Worm (Caenorhabditis elegans) whole organism, L3 larva: ENCODE data around the gene dcaf-1.

Experiments
- R02D3.7 ChIP-seq: fragments of 150-350 bp; optimal IDR thresholded peaks from 2 replicates; lab custom pipeline; 2014; ENCODE audit warnings: missing biosample characterization, missing genetic modification characterization
- ZK546.5 ChIP-seq: sonication (generic microtip); optimal IDR thresholded peaks from 2 replicates; lab custom pipeline; 2017; ENCODE audit warnings: missing biosample characterization, missing genetic modification characterization
- aly-2 ChIP-seq: fragments of 150-350 bp; optimal IDR thresholded peaks from 2 replicates; lab custom pipeline; 2014; ENCODE audit warnings: missing biosample characterization, missing genetic modification characterization
- ama-1 ChIP-seq: fragments of 150-350 bp; optimal IDR thresholded peaks from 2 replicates; lab custom pipeline; 2018
- ceh-16 ChIP-seq: sonication (generic microtip); optimal IDR thresholded peaks from 2 replicates; lab custom pipeline; 2017; ENCODE audit warnings: missing biosample characterization, missing genetic modification characterization
- ceh-28 ChIP-seq: fragments of 150-350 bp; optimal IDR thresholded peaks from 2 replicates; lab custom pipeline; 2014; ENCODE audit warnings: missing biosample characterization, missing genetic modification reagents, missing genetic modification characterization
- ceh-82 ChIP-seq: fragments of 150-350 bp; optimal IDR thresholded peaks from 2 replicates; lab custom pipeline; 2014; ENCODE audit warnings: missing biosample characterization, missing genetic modification characterization
- ceh-9 ChIP-seq: sonication (generic microtip); optimal IDR thresholded peaks from 2 replicates; lab custom pipeline; 2018; ENCODE audit warnings: missing biosample characterization, missing genetic modification characterization
- daf-12 ChIP-seq: fragments of 150-350 bp; optimal IDR thresholded peaks from 2 replicates; lab custom pipeline; 2014; ENCODE audit warnings: missing biosample characterization, missing genetic modification reagents, missing genetic modification characterization
- egl-27 ChIP-seq: sonication (generic microtip); optimal IDR thresholded peaks from 4 replicates; lab custom pipeline; 2017; ENCODE audit warnings: missing biosample characterization, missing genetic modification reagents, missing genetic modification characterization
- egl-5 ChIP-seq: fragments of 150-350 bp; optimal IDR thresholded peaks from 2 replicates; lab custom pipeline; 2017; ENCODE audit warnings: missing biosample characterization, missing genetic modification reagents, missing genetic modification characterization, inconsistent platforms
- elt-1 ChIP-seq: fragments of 150-350 bp; optimal IDR thresholded peaks from 2 replicates; lab custom pipeline; 2014; ENCODE audit warnings: missing biosample characterization, missing genetic modification characterization
- elt-2 ChIP-seq: sonication (generic microtip); optimal IDR thresholded peaks from 2 replicates; lab custom pipeline; 2016; ENCODE audit warnings: missing genetic modification reagents, mild to moderate bottlenecking, missing genetic modification characterization, missing compliant biosample characterization
- elt-3 ChIP-seq, 3 experiments: fragments of 150-350 bp in 1 of 3; sonication (generic microtip) in 2 of 3; optimal IDR thresholded peaks; 2 replicates in 2 of 3; 4 replicates in 1 of 3; lab custom pipeline; 2014 to 2017; ENCODE audit warnings: missing biosample characterization in 3 of 3, missing genetic modification characterization in 3 of 3
- eor-1 ChIP-seq, 2 experiments: fragments of 150-350 bp; optimal IDR thresholded peaks; 2 replicates each; lab custom pipeline; 2014 to 2018; ENCODE audit warnings: missing biosample characterization in 2 of 2, missing genetic modification characterization in 2 of 2
- fkh-10 ChIP-seq: sonication (generic microtip); optimal IDR thresholded peaks from 2 replicates; lab custom pipeline; 2017; ENCODE audit warnings: missing biosample characterization, missing genetic modification reagents, missing genetic modification characterization
- fkh-2 ChIP-seq: fragments of 150-350 bp; optimal IDR thresholded peaks from 2 replicates; lab custom pipeline; 2014; ENCODE audit warnings: missing biosample characterization, missing genetic modification reagents, missing genetic modification characterization
- fos-1 ChIP-seq: fragments of 150-350 bp; optimal IDR thresholded peaks from 2 replicates; lab custom pipeline; 2014; ENCODE audit warnings: missing biosample characterization, missing genetic modification characterization
- hmg-11 ChIP-seq: sonication (generic microtip); optimal IDR thresholded peaks from 2 replicates; lab custom pipeline; 2016; ENCODE audit warnings: missing genetic modification characterization, missing compliant biosample characterization
- jun-1 ChIP-seq: fragments of 150-350 bp; optimal IDR thresholded peaks from 2 replicates; lab custom pipeline; 2014; ENCODE audit warnings: missing biosample characterization, missing genetic modification reagents, missing genetic modification characterization
- lin-15B ChIP-seq: fragments of 150-350 bp; optimal IDR thresholded peaks from 2 replicates; lab custom pipeline; 2014; ENCODE audit warnings: missing biosample characterization, missing genetic modification characterization
- lin-39 ChIP-seq: fragments of 150-350 bp; optimal IDR thresholded peaks from 2 replicates; lab custom pipeline; 2018; ENCODE audit warnings: missing biosample characterization, missing genetic modification reagents, missing genetic modification characterization
- lsy-12 ChIP-seq: sonication (generic microtip); optimal IDR thresholded peaks from 2 replicates; lab custom pipeline; 2016; ENCODE audit warnings: mild to moderate bottlenecking, missing genetic modification characterization, missing compliant biosample characterization
- mdl-1 ChIP-seq: fragments of 150-350 bp; optimal IDR thresholded peaks from 2 replicates; lab custom pipeline; 2014; ENCODE audit warnings: missing biosample characterization, missing genetic modification characterization
- mml-1 ChIP-seq: fragments of 150-350 bp; sonication (generic microtip); optimal IDR thresholded peaks from 3 replicates; lab custom pipeline; 2014; ENCODE audit warnings: missing biosample characterization, missing genetic modification characterization
- nfya-1 ChIP-seq: sonication (generic microtip); optimal IDR thresholded peaks from 2 replicates; lab custom pipeline; 2017; ENCODE audit warnings: missing genetic modification characterization, mild to moderate bottlenecking, missing compliant biosample characterization, antibody characterized with exemption, moderate library complexity; ENCODE audit not compliant: insufficient read depth
- nhr-11 ChIP-seq: fragments of 150-350 bp; optimal IDR thresholded peaks from 2 replicates; lab custom pipeline; 2014; ENCODE audit warnings: missing biosample characterization, missing genetic modification characterization
- nhr-12 ChIP-seq: fragments of 150-350 bp; optimal IDR thresholded peaks from 2 replicates; lab custom pipeline; 2014; ENCODE audit warnings: missing biosample characterization, missing genetic modification characterization
- nhr-23 ChIP-seq: fragments of 150-350 bp; optimal IDR thresholded peaks from 2 replicates; lab custom pipeline; 2014; ENCODE audit warnings: missing biosample characterization, missing genetic modification reagents, missing genetic modification characterization
- nhr-237 ChIP-seq: fragments of 150-350 bp; optimal IDR thresholded peaks from 2 replicates; lab custom pipeline; 2014; ENCODE audit warnings: missing biosample characterization, missing genetic modification characterization
- nhr-25 ChIP-seq: sonication (generic microtip); optimal IDR thresholded peaks from 2 replicates; lab custom pipeline; 2017; ENCODE audit warnings: missing biosample characterization, missing genetic modification characterization
- nhr-28 ChIP-seq: fragments of 150-350 bp; optimal IDR thresholded peaks from 2 replicates; lab custom pipeline; 2014; ENCODE audit warnings: missing biosample characterization, missing genetic modification characterization
- nhr-43 ChIP-seq: sonication (generic microtip); optimal IDR thresholded peaks from 2 replicates; lab custom pipeline; 2016; ENCODE audit warnings: mild to moderate bottlenecking, missing genetic modification characterization, missing compliant biosample characterization; ENCODE audit not compliant: poor library complexity, severe bottlenecking
- nhr-67 ChIP-seq: fragments of 150-350 bp; optimal IDR thresholded peaks from 2 replicates; lab custom pipeline; 2014; ENCODE audit warnings: missing biosample characterization, missing genetic modification characterization
- nhr-76 ChIP-seq: fragments of 150-350 bp; sonication (generic microtip); optimal IDR thresholded peaks from 5 replicates; lab custom pipeline; 2014; ENCODE audit warnings: missing biosample characterization, missing genetic modification characterization
- nhr-77 ChIP-seq: fragments of 150-350 bp; optimal IDR thresholded peaks from 2 replicates; lab custom pipeline; 2014; ENCODE audit warnings: missing biosample characterization, missing genetic modification characterization
- pha-4 ChIP-seq: fragments of 150-350 bp; optimal IDR thresholded peaks from 2 replicates; lab custom pipeline; 2014; ENCODE audit warnings: missing biosample characterization, missing genetic modification reagents, missing genetic modification characterization
- pqm-1 ChIP-seq: fragments of 150-350 bp; optimal IDR thresholded peaks from 2 replicates; lab custom pipeline; 2017; ENCODE audit warnings: missing biosample characterization, missing genetic modification characterization, inconsistent platforms
- sea-2 ChIP-seq: fragments of 150-350 bp; sonication (generic microtip); optimal IDR thresholded peaks from 4 replicates; lab custom pipeline; 2014; ENCODE audit warnings: missing biosample characterization, missing genetic modification reagents, missing genetic modification characterization
- skn-1 ChIP-seq: fragments of 150-350 bp; optimal IDR thresholded peaks from 2 replicates; lab custom pipeline; 2014; ENCODE audit warnings: missing biosample characterization, missing genetic modification characterization
- snpc-4 ChIP-seq: fragments of 150-350 bp; optimal IDR thresholded peaks from 2 replicates; lab custom pipeline; 2014; ENCODE audit warnings: missing biosample characterization, missing genetic modification characterization
- tbx-2 ChIP-seq: sonication (generic microtip); optimal IDR thresholded peaks from 2 replicates; lab custom pipeline; 2016; ENCODE audit warnings: mild to moderate bottlenecking, missing genetic modification characterization, missing compliant biosample characterization
- unc-39 ChIP-seq: sonication (generic microtip); optimal IDR thresholded peaks from 4 replicates; lab custom pipeline; 2017; ENCODE audit warnings: missing biosample characterization, missing genetic modification characterization
- unc-62 ChIP-seq: fragments of 150-350 bp; sonication (generic microtip); optimal IDR thresholded peaks from 4 replicates; lab custom pipeline; 2014; ENCODE audit warnings: missing biosample characterization, missing genetic modification reagents, missing genetic modification characterization
- zag-1 ChIP-seq: fragments of 150-350 bp; optimal IDR thresholded peaks from 2 replicates; lab custom pipeline; 2014; ENCODE audit warnings: missing biosample characterization, missing genetic modification characterization
- ztf-11 ChIP-seq: fragments of 150-350 bp; optimal IDR thresholded peaks from 2 replicates; lab custom pipeline; 2014; ENCODE audit warnings: missing biosample characterization, missing genetic modification characterization
- ztf-4 ChIP-seq: fragments of 150-350 bp; optimal IDR thresholded peaks from 2 replicates; lab custom pipeline; 2014; ENCODE audit warnings: missing biosample characterization, missing genetic modification characterization

Gene dcaf-1

DNA sequence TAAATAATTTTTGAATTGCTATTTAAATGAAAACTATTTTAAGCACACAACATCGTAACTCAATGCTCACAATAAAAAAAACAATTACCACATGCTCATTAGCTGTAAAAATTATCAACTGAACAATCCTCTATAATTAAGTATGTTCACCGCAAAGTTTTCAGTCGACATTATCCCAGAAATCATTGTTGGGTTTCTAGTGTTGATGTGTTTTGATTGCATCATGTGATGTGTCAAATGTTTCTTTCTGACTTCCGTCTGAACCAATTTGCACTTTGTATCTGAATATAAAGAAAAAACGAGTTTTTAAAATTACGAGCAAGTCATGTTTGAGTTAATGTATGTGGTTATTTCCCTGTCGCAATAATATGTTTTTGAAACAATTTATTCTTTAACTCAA is 11.3 kb upstream of the dcaf-1 start:
- TF ChIP-seq nhr-76 (tag; lab: Kevin White, UChicago) (no peak), elt-3 (tag; optimal IDR thresholded peaks at IDR 0.05; lab: Kevin White, UChicago) (no peak), hmg-11 (tag; lab: Kevin White, UChicago) (no peak), skn-1 (tag; lab: Kevin White, UChicago) (peak; percentile 15), lin-15B (no peak), R02D3.7 (tag; lab: Kevin White, UChicago) (no peak), eor-1 (tag; optimal IDR thresholded peaks at IDR 0.05; lab: Kevin White, UChicago) (no peak)

- TF ChIP-seq nhr-43 (tag; lab: Kevin White, UChicago) (no peak), lin-39 (no peak), nhr-12 (tag; lab: Kevin White, UChicago) (no peak), snpc-4 (tag; lab: Kevin White, UChicago) (peak; percentile 23), elt-3 (tag; optimal IDR thresholded peaks at IDR 0.05; lab: Kevin White, UChicago) (no peak), nhr-67 (tag; lab: Kevin White, UChicago) (no peak), fkh-2 (tag; lab: Kevin White, UChicago) (no peak), ceh-9 (tag; lab: Kevin White, UChicago) (no peak), egl-5 (tag; lab: Kevin White, UChicago) (no peak), nhr-11 (no peak), nhr-28 (tag; lab: Kevin White, UChicago) (no peak), mdl-1 (no peak), ama-1 (lab: Kevin White, UChicago) (no peak), ceh-82 (tag; lab: Kevin White, UChicago) (no peak), nfya-1 (no peak), aly-2 (tag; lab: Kevin White, UChicago) (no peak), ztf-4 (tag; lab: Kevin White, UChicago) (no peak), daf-12 (tag; lab: Kevin White, UChicago) (no peak), mml-1 (tag; lab: Kevin White, UChicago) (no peak), fos-1 (no peak), ceh-16 (no peak), fkh-10 (GFP tag; lab: Kevin White, UChicago) (no peak), lin-15B (no peak), nhr-237 (no peak), elt-2 (tag; lab: Kevin White, UChicago) (peak; percentile 76), tbx-2 (no peak), hmg-11 (tag; lab: Kevin White, UChicago) (no peak), eor-1 (tag; optimal IDR thresholded peaks at IDR 0.05; lab: Kevin White, UChicago) (no peak), jun-1 (tag; lab: Kevin White, UChicago) (no peak), nhr-25 (tag; lab: Kevin White, UChicago) (peak; percentile 36), zag-1 (no peak), unc-39 (tag; lab: Kevin White, UChicago) (no peak), nhr-76 (tag; lab: Kevin White, UChicago) (no peak), lsy-12 (tag; lab: Kevin White, UChicago) (no peak), ceh-28 (tag; lab: Kevin White, UChicago) (peak; percentile 59), skn-1 (tag; lab: Kevin White, UChicago) (peak; percentile 97), ZK546.5 (no peak), ztf-11 (no peak), elt-1 (tag; lab: Kevin White, UChicago) (no peak), egl-27 (tag; lab: Kevin White, UChicago) (no peak), sea-2 (GFP tag; lab: Kevin White, UChicago) (no peak), unc-62 (GFP tag; lab: Kevin White, UChicago) (no peak), nhr-77 (tag; lab: Kevin White, UChicago) (no peak), pqm-1 (peak; percentile 72), R02D3.7 (tag; lab: Kevin White, UChicago) (no peak), nhr-23 (tag; lab: Kevin White, UChicago) (peak; percentile 49), pha-4 (tag; lab: Kevin White, UChicago) (peak; percentile 59)
Measured at ce11 chrIV:9716490-9716889, 10.0 kb upstream of the dcaf-1 start.
